Worm (Caenorhabditis elegans): ENCODE data around the gene fipr-29.
A peak's percentile ranks its signal among the peaks of the same experiment; 100 is the strongest.

The fipr-29 gene

ce11 chrIII:3031017-3031756, 29.0 kb downstream of the fipr-29 start:
- TF ChIP-seq nhr-76 (tag; optimal IDR thresholded peaks at IDR 0.05) (no peak), ham-2 (GFP tag; optimal IDR thresholded peaks at IDR 0.05) (no peak), lsy-2 (tag; optimal IDR thresholded peaks at IDR 0.05) (no peak), sptf-1 (tag; optimal IDR thresholded peaks at IDR 0.05) (no peak), sem-2 (GFP tag; optimal IDR thresholded peaks at IDR 0.05) (no peak), M03D4.4 (tag; optimal IDR thresholded peaks at IDR 0.05) (no peak), nhr-28 (tag; optimal IDR thresholded peaks at IDR 0.05) (no peak)

- TF ChIP-seq nhr-12 (tag; optimal IDR thresholded peaks at IDR 0.05), result no peak
- no peak for TF ChIP-seq lin-13 (tag; optimal IDR thresholded peaks at IDR 0.05)
- TF ChIP-seq cnd-1 (tag; optimal IDR thresholded peaks at IDR 0.05), result no peak
- no peak for TF ChIP-seq drap-1 (GFP tag; optimal IDR thresholded peaks at IDR 0.05)
- TF ChIP-seq snpc-4 (tag; optimal IDR thresholded peaks at IDR 0.05), result no peak
- TF ChIP-seq hlh-1 (tag; optimal IDR thresholded peaks at IDR 0.05), result no peak
- no peak for TF ChIP-seq sem-2 (GFP tag; optimal IDR thresholded peaks at IDR 0.05)
- no peak for TF ChIP-seq mep-1 (tag; optimal IDR thresholded peaks at IDR 0.05)
- TF ChIP-seq ham-2 (GFP tag; optimal IDR thresholded peaks at IDR 0.05), result no peak
- no peak for TF ChIP-seq nhr-76 (tag; optimal IDR thresholded peaks at IDR 0.05)
- TF ChIP-seq pha-4 (tag; optimal IDR thresholded peaks at IDR 0.05), result no peak
- no peak for TF ChIP-seq nhr-2 (tag; optimal IDR thresholded peaks at IDR 0.05)
- TF ChIP-seq unc-120 (tag; optimal IDR thresholded peaks at IDR 0.05; ENCODE audit: poor library complexity, severe bottlenecking), result no peak
- TF ChIP-seq unc-39 (tag; optimal IDR thresholded peaks at IDR 0.05), result no peak
- TF ChIP-seq lin-32 (GFP tag; optimal IDR thresholded peaks at IDR 0.05), result no peak
These were observed 30.3 kb downstream of the fipr-29 start for ce11 chrIII:3029822-3030221.

- TF ChIP-seq sem-2 (GFP tag; optimal IDR thresholded peaks at IDR 0.05) (no peak), nhr-2 (tag; optimal IDR thresholded peaks at IDR 0.05) (no peak), zip-8 (tag; optimal IDR thresholded peaks at IDR 0.05) (peak; percentile 53), flh-1 (GFP tag; optimal IDR thresholded peaks at IDR 0.05) (no peak), pha-4 (tag; optimal IDR thresholded peaks at IDR 0.05) (no peak), sptf-1 (tag; optimal IDR thresholded peaks at IDR 0.05) (no peak)
These were observed 33.5 kb downstream of the fipr-29 start for ce11 chrIII:3026679-3027078.

ce11 chrIII:3020035-3020434, 40.1 kb downstream of the fipr-29 start:
- TF ChIP-seq hlh-1 (tag; optimal IDR thresholded peaks at IDR 0.05) (no peak), ham-2 (GFP tag; optimal IDR thresholded peaks at IDR 0.05) (no peak), sem-2 (GFP tag; optimal IDR thresholded peaks at IDR 0.05) (no peak), nhr-2 (tag; optimal IDR thresholded peaks at IDR 0.05) (no peak), unc-62 (GFP tag; optimal IDR thresholded peaks at IDR 0.05) (no peak)

- TF ChIP-seq pha-4 (tag; optimal IDR thresholded peaks at IDR 0.05) (no peak), zip-8 (tag; optimal IDR thresholded peaks at IDR 0.05) (peak; percentile 99), lin-32 (GFP tag; optimal IDR thresholded peaks at IDR 0.05) (no peak), ztf-11 (tag; optimal IDR thresholded peaks at IDR 0.05) (no peak), sptf-1 (tag; optimal IDR thresholded peaks at IDR 0.05) (no peak), drap-1 (GFP tag; optimal IDR thresholded peaks at IDR 0.05) (no peak), nhr-28 (tag; optimal IDR thresholded peaks at IDR 0.05) (no peak), ceh-83 (GFP tag; optimal IDR thresholded peaks at IDR 0.05) (no peak), flh-1 (GFP tag; optimal IDR thresholded peaks at IDR 0.05) (no peak)
These were observed 41.3 kb downstream of the fipr-29 start for ce11 chrIII:3018822-3019221.
